Worm (Caenorhabditis elegans) whole organism, L2 larva: ENCODE results near the gene grp-1.
A peak's percentile ranks its signal among the peaks of the same experiment; 100 is the strongest.

ENCODE experiments used
- dmd-4 ChIP-seq: sonication (generic microtip); optimal IDR thresholded peaks from 2 replicates; lab custom pipeline; 2017; ENCODE audit warnings: missing biosample characterization, missing genetic modification characterization
- nhr-129 ChIP-seq: fragments of 150-350 bp; optimal IDR thresholded peaks from 2 replicates; lab custom pipeline; 2014; ENCODE audit warnings: missing biosample characterization, missing genetic modification characterization
- nhr-237 ChIP-seq: fragments of 150-350 bp; optimal IDR thresholded peaks from 2 replicates; lab custom pipeline; 2014; ENCODE audit warnings: missing biosample characterization, missing genetic modification characterization
- skn-1 ChIP-seq: sonication (generic microtip); optimal IDR thresholded peaks from 2 replicates; lab custom pipeline; 2017; ENCODE audit warnings: missing biosample characterization, missing genetic modification characterization
- unc-62 ChIP-seq: fragments of 150-350 bp; optimal IDR thresholded peaks from 2 replicates; lab custom pipeline; 2014; ENCODE audit warnings: missing biosample characterization, missing genetic modification reagents, missing genetic modification characterization

DNA sequence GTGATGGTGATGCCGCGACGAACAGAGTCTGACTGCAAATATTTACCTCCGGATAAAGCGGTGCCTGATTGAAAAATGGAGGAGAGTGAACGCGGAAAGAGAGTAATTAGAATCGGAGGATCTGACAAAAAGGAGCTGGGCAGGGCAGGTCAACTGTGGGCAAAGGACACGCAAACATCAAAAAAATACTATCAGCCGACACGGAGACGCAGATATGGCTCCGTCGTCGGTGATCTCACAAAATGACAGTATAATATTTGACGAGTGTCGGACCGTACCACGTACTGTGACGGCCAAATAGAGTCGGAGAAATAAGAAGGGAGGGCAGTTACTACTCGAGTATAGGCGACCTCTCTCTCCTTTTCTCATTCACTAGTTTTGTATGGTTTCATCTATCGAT, 47.0 kb downstream of the grp-1 start:
- TF ChIP-seq unc-62 (no peak), skn-1 (no peak), nhr-129 (tag; lab: Kevin White, UChicago) (peak; percentile 9), nhr-237 (tag; lab: Kevin White, UChicago) (no peak), dmd-4 (no peak)
